Worm (Caenorhabditis elegans): ENCODE results near the gene Y54G2A.73.

ce11 chrIV:3019438-3019837 lies 10.7 kb upstream of the Y54G2A.73 start, which contains the start of gene lin-22:
- no peak for TF ChIP-seq hlh-26 (GFP tag; conservative IDR thresholded peaks at IDR 0.05)
- no peak for TF ChIP-seq nhr-27 (tag; optimal IDR thresholded peaks at IDR 0.05)
- TF ChIP-seq K11D2.4 (GFP tag; IDR thresholded peaks at IDR 0.05), result no peak
- no peak for TF ChIP-seq nhr-120 (GFP tag; IDR thresholded peaks at IDR 0.05)
- TF ChIP-seq ceh-40 (GFP tag; IDR thresholded peaks at IDR 0.05), result no peak
- TF ChIP-seq hrde-1 (tag; optimal IDR thresholded peaks at IDR 0.05; ENCODE audit: borderline replicate concordance), result no peak
- no peak for TF ChIP-seq lsy-27 (tag; optimal IDR thresholded peaks at IDR 0.05; ENCODE audit: borderline replicate concordance, insufficient read depth)
- no peak for TF ChIP-seq lin-35 (GFP tag; optimal IDR thresholded peaks at IDR 0.05)
- TF ChIP-seq athp-1 (tag; optimal IDR thresholded peaks at IDR 0.05), result no peak
- TF ChIP-seq lin-40 (tag; optimal IDR thresholded peaks at IDR 0.05), result no peak
